Worm (Caenorhabditis elegans) whole organism, L4 larva: ENCODE data around the gene T05G5.1.

ENCODE experiments used
- nhr-28 ChIP-seq: fragments of 150-350 bp; optimal IDR thresholded peaks from 2 replicates; lab custom pipeline; 2014; ENCODE audit warnings: missing biosample characterization, missing genetic modification characterization
- pqm-1 ChIP-seq: sonication (generic microtip); optimal IDR thresholded peaks from 2 replicates; lab custom pipeline; 2017; ENCODE audit warnings: missing biosample characterization, missing genetic modification characterization
- zip-11 ChIP-seq: fragments of 200-800 bp; sonication (Bioruptor generic); IDR thresholded peaks from 2 replicates; pipeline ENCODE4 v1.3.6; 2022; ENCODE audit warnings: missing genetic modification characterization, missing compliant biosample characterization

DNA sequence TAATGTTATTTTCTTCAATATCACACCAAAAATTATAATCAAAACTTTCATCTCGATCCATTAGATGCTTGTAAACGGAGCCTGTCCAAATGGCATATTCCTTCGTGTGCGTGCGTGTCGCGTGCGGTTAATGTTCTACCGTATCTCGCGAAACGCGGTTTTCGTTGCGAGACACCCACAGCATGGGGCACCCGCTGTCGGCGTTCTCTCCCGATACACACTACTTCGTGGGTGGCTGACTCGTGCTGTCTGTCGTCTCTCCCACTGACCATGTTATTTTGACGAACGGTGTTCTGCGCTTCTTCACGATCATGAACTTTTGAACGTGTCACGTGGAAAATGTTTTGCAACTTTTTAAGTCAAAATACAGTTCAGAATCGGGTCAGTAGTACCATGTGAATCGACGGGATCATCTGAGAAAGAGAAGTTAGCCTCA is 22.3 kb upstream of the T05G5.1 start:
- TF ChIP-seq pqm-1 (tag; lab: Kevin White, UChicago) = peak; percentile 33
- TF ChIP-seq nhr-28 = peak; percentile 90
- TF ChIP-seq zip-11 (GFP tag; lab: Robert Waterston, UW) = peak; percentile 48; the same call in 1 of the 2 replicates
